Fruit fly (Drosophila melanogaster) whole organism, wandering third instar larva: ENCODE results near the gene CG33282.

Experiments used
- HLH106 ChIP-seq: fragments of 200-800 bp; optimal IDR thresholded peaks from 3 replicates; lab custom pipeline; 2019; ENCODE audit warnings: missing biosample characterization, mild to moderate bottlenecking, missing genetic modification characterization, moderate library complexity
- Myc ChIP-seq: fragments of >200 bp; optimal IDR thresholded peaks from 2 replicates; lab custom pipeline; 2017
- N ChIP-seq: fragments of >200 bp; optimal IDR thresholded peaks from 2 replicates; lab custom pipeline; 2018; ENCODE audit warnings: missing biosample characterization, missing external identifiers, missing genetic modification characterization
- Vsx2 ChIP-seq: fragments of 200-300, 225-300 bp; sonication (Bioruptor generic); optimal IDR thresholded peaks from 2 replicates; lab custom pipeline; 2018; ENCODE audit warnings: missing biosample characterization, missing genetic modification characterization; ENCODE audit not compliant: partially characterized antibody
- h ChIP-seq: fragments of 200-800 bp; sonication (Bioruptor generic); optimal IDR thresholded peaks from 3 replicates; lab custom pipeline; 2016; ENCODE audit warnings: missing biosample characterization, mild to moderate bottlenecking, missing genetic modification characterization
- pan ChIP-seq: fragments of >200 bp; optimal IDR thresholded peaks from 2 replicates; lab custom pipeline; 2017
- sv ChIP-seq: fragments of 200-800 bp; sonication (Bioruptor generic); optimal IDR thresholded peaks from 3 replicates; lab custom pipeline; 2016; ENCODE audit warnings: missing biosample characterization, missing genetic modification characterization

DNA sequence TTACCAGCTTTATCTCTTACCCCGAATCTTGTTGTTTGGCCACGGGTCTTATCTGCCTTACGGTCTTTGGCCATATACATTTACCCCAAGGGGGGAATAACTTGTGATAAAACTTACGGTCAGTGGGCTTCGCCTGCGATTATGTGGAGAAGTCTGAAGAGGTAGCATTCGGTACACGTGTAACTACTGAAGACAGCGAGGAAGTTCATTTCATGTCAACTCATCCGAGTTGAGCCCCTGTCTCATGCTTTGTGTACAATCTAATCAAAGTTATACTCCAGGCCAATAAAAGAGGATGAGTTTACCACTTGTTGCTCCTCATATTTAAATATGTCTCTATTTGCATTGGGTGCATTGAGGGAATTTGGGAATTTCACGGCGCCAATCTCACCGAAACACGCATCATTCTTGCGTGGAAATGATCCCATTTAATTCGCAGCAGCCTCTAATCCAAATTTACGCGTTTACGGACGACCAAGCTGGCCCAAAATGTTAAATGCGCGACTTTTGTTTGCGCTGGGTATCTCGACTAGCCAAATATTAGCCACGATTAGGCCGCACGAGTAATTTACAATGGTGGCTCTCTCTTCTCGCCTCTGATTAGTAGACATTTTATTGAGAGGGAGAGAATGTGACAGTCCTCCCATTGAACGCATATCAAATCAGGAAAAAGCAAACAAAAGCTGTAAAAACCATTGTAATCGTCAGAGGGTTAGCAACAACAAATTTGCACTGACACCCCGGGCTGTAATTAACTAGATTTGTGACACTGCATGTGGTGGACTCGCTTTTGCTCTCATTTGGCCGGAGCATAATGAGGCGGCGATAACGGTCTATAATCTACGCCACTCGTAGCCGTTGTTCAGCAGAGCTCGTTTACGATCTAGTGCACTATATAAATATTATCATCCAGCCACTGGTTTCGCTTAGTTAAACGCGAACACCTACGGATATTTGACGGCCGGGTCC lies 4.1 kb upstream of the CG33282 start, which contains the start of gene CG33281:
- TF ChIP-seq Myc = no peak
- TF ChIP-seq HLH106 (tag; lab: Kevin White, UChicago) = no peak
- no peak for TF ChIP-seq pan (lab: Kevin White, UChicago)
- no peak for TF ChIP-seq h
- TF ChIP-seq sv (GFP tag; lab: Kevin White, UChicago) = no peak
- TF ChIP-seq Vsx2 (GFP tag; lab: Kevin White, UChicago) = no peak
- no peak for TF ChIP-seq N
